Fruit fly (Drosophila melanogaster) whole organism, embryonic: ENCODE data around the gene Nsf2.

Experiments used
- Bteb2 ChIP-seq: fragments of 200-800 bp; sonication (Bioruptor generic); optimal IDR thresholded peaks from 2 replicates; lab custom pipeline; 2016; ENCODE audit warnings: missing biosample characterization, missing genetic modification characterization
- CG15696 ChIP-seq: fragments of 200-800 bp; sonication (Bioruptor generic); optimal IDR thresholded peaks from 2 replicates; lab custom pipeline; 2019; ENCODE audit warnings: missing biosample characterization, mild to moderate bottlenecking, missing genetic modification characterization, moderate library complexity
- CG6272 ChIP-seq: fragments of 200-800 bp; sonication (Bioruptor generic); IDR thresholded peaks from 2 replicates; pipeline ENCODE4 v1.3.6; 2022; ENCODE audit warnings: missing biosample characterization, missing genetic modification characterization
- Dad ChIP-seq: fragments of 200-800 bp; sonication (Bioruptor generic); optimal IDR thresholded peaks from 3 replicates; lab custom pipeline; 2016; ENCODE audit warnings: missing biosample characterization, missing genetic modification characterization
- Dref ChIP-seq: fragments of 200-800 bp; sonication (Bioruptor generic); IDR thresholded peaks from 2 replicates; pipeline ENCODE4 v1.3.6; 2022; ENCODE audit warnings: missing biosample characterization, missing genetic modification characterization
- Drgx ChIP-seq: fragments of 200-800 bp; sonication (Bioruptor generic); IDR thresholded peaks from 2 replicates; pipeline ENCODE4 v1.3.6; 2022; ENCODE audit warnings: missing biosample characterization, missing genetic modification characterization
- Ets97D ChIP-seq: fragments of 200-800 bp; sonication (Bioruptor generic); optimal IDR thresholded peaks from 3 replicates; lab custom pipeline; 2016; ENCODE audit warnings: missing biosample characterization, missing genetic modification characterization
- NK7.1 ChIP-seq: fragments of 200-800 bp; sonication (Bioruptor generic); optimal IDR thresholded peaks from 3 replicates; lab custom pipeline; 2016; ENCODE audit warnings: missing biosample characterization, missing genetic modification characterization
- Pdp1 ChIP-seq, 2 experiments: fragments of 200-800 bp; sonication (Bioruptor generic); optimal IDR thresholded peaks; 3 replicates each; lab custom pipeline; 2016; ENCODE audit warnings: missing biosample characterization in 2 of 2, missing genetic modification characterization in 2 of 2, mild to moderate bottlenecking in 1 of 2, moderate library complexity in 1 of 2
- Usf ChIP-seq: fragments of 200-800 bp; sonication (Bioruptor generic); optimal IDR thresholded peaks from 2 replicates; lab custom pipeline; 2017; ENCODE audit warnings: missing genotype, missing biosample characterization, missing genetic modification characterization
- ara ChIP-seq: fragments of 200-800 bp; sonication (Bioruptor generic); IDR thresholded peaks from 2 replicates; pipeline ENCODE4 v1.3.6; 2022; ENCODE audit warnings: missing biosample characterization, missing genetic modification characterization
- crol ChIP-seq: fragments of 200-800 bp; sonication (Bioruptor generic); IDR thresholded peaks from 2 replicates; pipeline ENCODE4 v1.3.6; 2022; ENCODE audit warnings: missing biosample characterization, missing genetic modification characterization
- kni ChIP-seq: fragments of 200-800 bp; sonication (Bioruptor generic); optimal IDR thresholded peaks from 3 replicates; lab custom pipeline; 2017; ENCODE audit warnings: mild to moderate bottlenecking, missing biosample characterization, missing genetic modification reagents, missing genetic modification characterization
- mam ChIP-seq: fragments of 200-800 bp; sonication (Bioruptor generic); optimal IDR thresholded peaks from 3 replicates; lab custom pipeline; 2016; ENCODE audit warnings: missing biosample characterization, missing genetic modification characterization
- prd ChIP-seq, 3 experiments: fragments of >200 bp in 2 of 3; fragments of 200-800 bp in 1 of 3; sonication (Bioruptor generic) in 1 of 3; optimal IDR thresholded peaks in 2 of 3; IDR thresholded peaks in 1 of 3; 2 replicates in 2 of 3; 3 replicates in 1 of 3; pipeline versions ENCODE4 v1.3.6 to Lab custom; 2017 to 2022; ENCODE audit warnings: missing biosample characterization in 1 of 3, missing genetic modification characterization in 1 of 3
- sug ChIP-seq: fragments of 200-800 bp; optimal IDR thresholded peaks from 2 replicates; lab custom pipeline; 2019; ENCODE audit warnings: missing biosample characterization, mild to moderate bottlenecking, missing genetic modification characterization, moderate library complexity

Gene Nsf2

dm6 chr3R:13788224-13788623, 49.6 kb downstream of the Nsf2 start:
- peak; percentile 5 for TF ChIP-seq CG15696 (tag; lab: Kevin White, UChicago)
- TF ChIP-seq Ets97D (GFP tag; lab: Kevin White, UChicago), result no peak
- TF ChIP-seq Drgx (GFP tag; lab: Robert Waterston, UW), result 0 out of 2 replicates have a peak, but pooled peaks have one; percentile 13
- TF ChIP-seq Pdp1 (GFP tag; optimal IDR thresholded peaks at IDR 0.05; lab: Kevin White, UChicago), result peak in 1 of 2 experiments; percentile 7

DNA sequence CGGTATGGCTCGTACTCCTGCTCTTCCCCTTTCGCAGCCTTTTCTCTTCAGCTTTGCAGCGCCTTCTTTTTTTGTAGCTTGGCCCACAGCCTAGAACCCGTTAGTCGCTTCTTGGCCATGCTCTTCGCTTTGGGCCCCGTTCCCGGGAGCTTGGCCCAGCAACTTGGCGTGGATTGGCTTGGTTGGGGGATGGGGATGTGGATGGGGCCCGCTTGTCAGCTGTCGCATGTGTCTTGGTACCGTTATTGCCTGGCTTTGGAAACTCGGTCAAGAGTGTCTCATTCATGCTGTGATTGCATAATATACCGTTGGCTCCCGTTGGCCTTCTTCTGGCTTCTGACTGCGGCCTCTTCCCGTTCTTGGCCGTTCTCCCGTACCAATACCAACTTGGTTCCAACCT, 51.9 kb downstream of the Nsf2 start:
- TF ChIP-seq Dref (GFP tag; lab: Robert Waterston, UW), result peak; percentile 27; the same call in 1 of the 2 replicates
- TF ChIP-seq mam (GFP tag; lab: Kevin White, UChicago), result no peak
- TF ChIP-seq prd (optimal IDR thresholded peaks at IDR 0.05; lab: Kevin White, UChicago), result no peak
- no peak for TF ChIP-seq prd (GFP tag; IDR thresholded peaks at IDR 0.05; lab: Robert Waterston, UW)
- no peak for TF ChIP-seq CG6272 (GFP tag; lab: Robert Waterston, UW)
- 0 out of 2 replicates have a peak, but pooled peaks have one; percentile 9 for TF ChIP-seq crol (GFP tag; lab: Robert Waterston, UW)
- TF ChIP-seq ara (GFP tag; lab: Robert Waterston, UW), result 0 out of 2 replicates have a peak, but pooled peaks have one; percentile 19
- TF ChIP-seq sug (tag; lab: Kevin White, UChicago), result no peak
- TF ChIP-seq NK7.1, result no peak
- peak in 1 of 2 experiments; percentile 31 for TF ChIP-seq Pdp1 (GFP tag; optimal IDR thresholded peaks at IDR 0.05; lab: Kevin White, UChicago)
- TF ChIP-seq Dad (GFP tag; lab: Kevin White, UChicago), result no peak
- TF ChIP-seq kni (GFP tag; lab: Kevin White, UChicago), result peak; percentile 35
- TF ChIP-seq Bteb2 (GFP tag; lab: Kevin White, UChicago), result no peak
- TF ChIP-seq Usf, result no peak
